Fruit fly (Drosophila melanogaster): Measurements from ENCODE around the gene Grl36b.

Gene Grl36b

dm6 chr2L:18137591-18138247, 12.2 kb upstream of the Grl36b start, which contains the start of gene kel (continued):
- TF ChIP-seq CG18011 (GFP tag; optimal IDR thresholded peaks at IDR 0.05): no peak
- TF ChIP-seq CrebB (tag; optimal IDR thresholded peaks at IDR 0.05): peak; percentile 76
- no peak for TF ChIP-seq eve (GFP tag; optimal IDR thresholded peaks at IDR 0.05)
- peak; percentile 71 for TF ChIP-seq Hand (GFP tag; optimal IDR thresholded peaks at IDR 0.05)
- TF ChIP-seq knrl (GFP tag; IDR thresholded peaks at IDR 0.05; ENCODE audit: partially characterized antibody): peak; percentile 76
- TF ChIP-seq phol (tag; optimal IDR thresholded peaks at IDR 0.05): peak; percentile 50
- TF ChIP-seq kay (GFP tag; optimal IDR thresholded peaks at IDR 0.05): no peak
- TF ChIP-seq CG1647 (GFP tag; optimal IDR thresholded peaks at IDR 0.05): no peak
- peak; percentile 15 for TF ChIP-seq lbe (GFP tag; optimal IDR thresholded peaks at IDR 0.05)
- peak; percentile 16 for TF ChIP-seq tin (GFP tag; optimal IDR thresholded peaks at IDR 0.05)
- TF ChIP-seq CG6272 (GFP tag; IDR thresholded peaks at IDR 0.05): no peak
- peak; percentile 66 for TF ChIP-seq schlank (tag; optimal IDR thresholded peaks at IDR 0.05)
- TF ChIP-seq HLHmδ (GFP tag; optimal IDR thresholded peaks at IDR 0.05): peak; percentile 73
- peak; percentile 12 for TF ChIP-seq shn (GFP tag; optimal IDR thresholded peaks at IDR 0.05)
- TF ChIP-seq bowl (GFP tag; IDR thresholded peaks at IDR 0.05): no peak
- peak; percentile 77 for TF ChIP-seq HmgZ (tag; optimal IDR thresholded peaks at IDR 0.05)
- no peak for TF ChIP-seq az2 (GFP tag; optimal IDR thresholded peaks at IDR 0.05)
- no peak for TF ChIP-seq croc (GFP tag; conservative IDR thresholded peaks at IDR 0.05)
- no peak for TF ChIP-seq gsb (GFP tag; IDR thresholded peaks at IDR 0.05)
- peak; percentile 42 for TF ChIP-seq onecut (GFP tag; IDR thresholded peaks at IDR 0.05)
- TF ChIP-seq Tbp (GFP tag; optimal IDR thresholded peaks at IDR 0.05): no peak
- TF ChIP-seq CG10959 (GFP tag; IDR thresholded peaks at IDR 0.05): no peak
- TF ChIP-seq ewg (GFP tag; optimal IDR thresholded peaks at IDR 0.05): no peak
- no peak for TF ChIP-seq pros (GFP tag; optimal IDR thresholded peaks at IDR 0.05)
- no peak for TF ChIP-seq gt (GFP tag; IDR thresholded peaks at IDR 0.05)
- peak; percentile 63 for TF ChIP-seq trem (tag; optimal IDR thresholded peaks at IDR 0.05)
- TF ChIP-seq tap (tag; optimal IDR thresholded peaks at IDR 0.05): no peak
- TF ChIP-seq Fer3 (tag; optimal IDR thresholded peaks at IDR 0.05): peak; percentile 49
- TF ChIP-seq Fer1 (GFP tag; optimal IDR thresholded peaks at IDR 0.05): peak; percentile 71
- TF ChIP-seq fd3F (GFP tag; optimal IDR thresholded peaks at IDR 0.05): no peak
- TF ChIP-seq unpg (GFP tag; optimal IDR thresholded peaks at IDR 0.05): peak; percentile 41
- no peak for TF ChIP-seq CG4730 (GFP tag; IDR thresholded peaks at IDR 0.05)
- no peak for TF ChIP-seq CG2889 (GFP tag; IDR thresholded peaks at IDR 0.05)
- TF ChIP-seq CG18619 (GFP tag; optimal IDR thresholded peaks at IDR 0.05): no peak
- no peak; the same call in 3 of the 4 replicates for TF ChIP-seq Gug (GFP tag; IDR thresholded peaks at IDR 0.05)
- peak; percentile 13; the same call in 1 of the 2 replicates for TF ChIP-seq CG11085 (GFP tag; IDR thresholded peaks at IDR 0.05)
- peak; percentile 51 for TF ChIP-seq BtbVII (GFP tag; optimal IDR thresholded peaks at IDR 0.05)
- TF ChIP-seq dmrt99B (tag; optimal IDR thresholded peaks at IDR 0.05): no peak
- peak; percentile 61; the same call in 2 of the 3 replicates for TF ChIP-seq CG16813 (GFP tag; IDR thresholded peaks at IDR 0.05; ENCODE audit: partially characterized antibody)
- no peak for TF ChIP-seq CG15073 (GFP tag; optimal IDR thresholded peaks at IDR 0.05)
- no peak for TF ChIP-seq CG8281 (tag; optimal IDR thresholded peaks at IDR 0.05)
- peak; percentile 58 for TF ChIP-seq zen (tag; optimal IDR thresholded peaks at IDR 0.05)
- TF ChIP-seq NC2α (GFP tag; optimal IDR thresholded peaks at IDR 0.05): no peak
- TF ChIP-seq zfh1 (GFP tag; IDR thresholded peaks at IDR 0.05): peak; percentile 63
- TF ChIP-seq Hr3 (GFP tag; optimal IDR thresholded peaks at IDR 0.05): peak; percentile 9
- TF ChIP-seq CG9817 (tag; optimal IDR thresholded peaks at IDR 0.05): no peak
- peak; percentile 13 for TF ChIP-seq CG8290 (GFP tag; optimal IDR thresholded peaks at IDR 0.05)
- TF ChIP-seq CG8290 (tag; optimal IDR thresholded peaks at IDR 0.05): peak; percentile 21 to 82
- no peak for TF ChIP-seq peb (GFP tag; IDR thresholded peaks at IDR 0.05)
- TF ChIP-seq z (GFP tag; IDR thresholded peaks at IDR 0.05): no peak
